Worm (Caenorhabditis elegans) whole organism, L4 larva: Measurements from ENCODE around the gene srh-38.

ENCODE experiments used
- F26F4.8 ChIP-seq: fragments of 200-800 bp; sonication (Bioruptor generic); conservative IDR thresholded peaks from 2 replicates; pipeline ENCODE4 v1.3.6; 2022; ENCODE audit warnings: missing genetic modification characterization, missing compliant biosample characterization
- F44E2.7 ChIP-seq: fragments of 200-800 bp; sonication (Bioruptor generic); IDR thresholded peaks from 2 replicates; pipeline ENCODE4 v2.1.2; 2022; ENCODE audit warnings: missing genetic modification characterization, missing compliant biosample characterization
- F49E8.2 ChIP-seq: sonication (generic microtip); optimal IDR thresholded peaks from 2 replicates; lab custom pipeline; 2016; ENCODE audit warnings: missing compliant biosample characterization, mild to moderate bottlenecking, missing genetic modification characterization, borderline replicate concordance
- T26A8.4 ChIP-seq: fragments of 200-800 bp; sonication (Bioruptor generic); IDR thresholded peaks from 2 replicates; pipeline ENCODE4 v1.3.6; 2022; ENCODE audit warnings: missing genetic modification characterization, missing compliant biosample characterization
- Y105C5A.15 ChIP-seq: fragments of 200-800 bp; sonication (Bioruptor generic); IDR thresholded peaks from 2 replicates; pipeline ENCODE4 v1.3.6; 2022; ENCODE audit warnings: missing genetic modification characterization, missing compliant biosample characterization
- Y48G9A.11 ChIP-seq: fragments of 200-800 bp; sonication (Bioruptor generic); IDR thresholded peaks from 2 replicates; pipeline ENCODE4 v1.3.6; 2022; ENCODE audit warnings: missing genetic modification reagents, missing genetic modification characterization, missing compliant biosample characterization
- Y5F2A.4 ChIP-seq: fragments of 200-800 bp; sonication (Bioruptor generic); optimal IDR thresholded peaks from 2 replicates; lab custom pipeline; 2018; ENCODE audit warnings: mild to moderate bottlenecking, missing genetic modification characterization, missing compliant biosample characterization
- Y75B8A.6 ChIP-seq: fragments of 200-800 bp; sonication (Bioruptor generic); IDR thresholded peaks from 2 replicates; pipeline ENCODE4 v1.3.6; 2022; ENCODE audit warnings: missing genetic modification reagents, missing genetic modification characterization, missing compliant biosample characterization
- ZK337.2 ChIP-seq: fragments of 200-800 bp; sonication (Bioruptor generic); IDR thresholded peaks from 2 replicates; pipeline ENCODE4 v1.3.6; 2022; ENCODE audit warnings: missing genetic modification reagents, missing genetic modification characterization, missing compliant biosample characterization
- aha-1 ChIP-seq: fragments of 150-350 bp; peaks from one replicate; lab custom pipeline; 2014; ENCODE audit warnings: missing biosample characterization, missing genetic modification characterization
- aly-2 ChIP-seq: sonication (generic microtip); optimal IDR thresholded peaks from 2 replicates; lab custom pipeline; 2018; ENCODE audit warnings: missing biosample characterization, missing genetic modification characterization
- ama-1 ChIP-seq: fragments of 150-350 bp; optimal IDR thresholded peaks from 2 replicates; lab custom pipeline; 2014; ENCODE audit warnings: inconsistent platforms, mixed read lengths
- attf-4 ChIP-seq: sonication (generic microtip); optimal IDR thresholded peaks from 3 replicates; lab custom pipeline; 2017; ENCODE audit warnings: missing biosample characterization, missing genetic modification characterization
- ceh-20 ChIP-seq: fragments of 200-800 bp; sonication (Bioruptor generic); IDR thresholded peaks from 2 replicates; pipeline ENCODE4 v1.3.6; 2022; ENCODE audit warnings: missing genetic modification reagents, missing genetic modification characterization, missing compliant biosample characterization
- ceh-28 ChIP-seq: fragments of 150-350 bp; optimal IDR thresholded peaks from 2 replicates; lab custom pipeline; 2014; ENCODE audit warnings: missing biosample characterization, missing genetic modification reagents, missing genetic modification characterization
- ceh-32 ChIP-seq: sonication (generic microtip); optimal IDR thresholded peaks from 2 replicates; lab custom pipeline; 2016; ENCODE audit warnings: mild to moderate bottlenecking, missing genetic modification characterization, missing compliant biosample characterization; ENCODE audit not compliant: poor library complexity
- ceh-44 ChIP-seq: fragments of 200-800 bp; sonication (Bioruptor generic); IDR thresholded peaks from 2 replicates; pipeline ENCODE4 v1.3.6; 2022; ENCODE audit warnings: missing genetic modification reagents, missing genetic modification characterization, missing compliant biosample characterization
- ceh-82 ChIP-seq: sonication (generic microtip); optimal IDR thresholded peaks from 2 replicates; lab custom pipeline; 2017; ENCODE audit warnings: missing biosample characterization, missing genetic modification characterization
- ces-1 ChIP-seq: fragments of 150-350 bp; sonication (generic microtip); optimal IDR thresholded peaks from 4 replicates; lab custom pipeline; 2014; ENCODE audit warnings: missing biosample characterization, missing genetic modification reagents, missing genetic modification characterization
- daf-12 ChIP-seq: fragments of 150-350 bp; optimal IDR thresholded peaks from 2 replicates; lab custom pipeline; 2014; ENCODE audit warnings: missing biosample characterization, missing genetic modification reagents, missing genetic modification characterization
- daf-16 ChIP-seq, 3 experiments: sonication (generic microtip); optimal IDR thresholded peaks; 2 replicates each; lab custom pipeline; 2016 to 2017; ENCODE audit warnings: missing genetic modification characterization in 3 of 3, missing genetic modification reagents in 3 of 3, mild to moderate bottlenecking in 2 of 3, missing compliant biosample characterization in 2 of 3, missing biosample characterization in 1 of 3, moderate library complexity in 1 of 3
- dmd-6 ChIP-seq: fragments of 200-800 bp; sonication (Bioruptor generic); IDR thresholded peaks from 2 replicates; pipeline ENCODE4 v1.3.6; 2022; ENCODE audit warnings: missing genetic modification reagents, missing genetic modification characterization, missing compliant biosample characterization
- dmd-9 ChIP-seq: fragments of 200-800 bp; sonication (Bioruptor generic); IDR thresholded peaks from 2 replicates; pipeline ENCODE4 v1.3.6; 2022; ENCODE audit warnings: missing genetic modification reagents, missing genetic modification characterization, missing compliant biosample characterization
- dpl-1 ChIP-seq: fragments of 150-350 bp; optimal IDR thresholded peaks from 2 replicates; lab custom pipeline; 2014; ENCODE audit warnings: missing biosample characterization, missing genetic modification reagents, missing genetic modification characterization
- duxl-1 ChIP-seq: sonication (generic microtip); optimal IDR thresholded peaks from 2 replicates; lab custom pipeline; 2016; ENCODE audit warnings: mild to moderate bottlenecking, missing genetic modification characterization, moderate library complexity, missing compliant biosample characterization; ENCODE audit not compliant: poor library complexity
- dve-1 ChIP-seq: sonication (generic microtip); optimal IDR thresholded peaks from 2 replicates; lab custom pipeline; 2017; ENCODE audit warnings: antibody characterized with exemption, mild to moderate bottlenecking, missing genetic modification characterization, missing compliant biosample characterization; ENCODE audit not compliant: insufficient read depth
- egl-27 ChIP-seq: sonication (generic microtip); optimal IDR thresholded peaks from 3 replicates; lab custom pipeline; 2017; ENCODE audit warnings: missing biosample characterization, missing genetic modification reagents, missing genetic modification characterization
- fos-1 ChIP-seq: fragments of 150-350 bp; optimal IDR thresholded peaks from 2 replicates; lab custom pipeline; 2014; ENCODE audit warnings: missing biosample characterization, missing genetic modification characterization
- gei-8 ChIP-seq: fragments of 200-800 bp; sonication (Bioruptor generic); optimal IDR thresholded peaks from 2 replicates; lab custom pipeline; 2018; ENCODE audit warnings: mild to moderate bottlenecking, missing genetic modification characterization, missing compliant biosample characterization
- hif-1 ChIP-seq, 2 experiments: sonication (generic microtip); optimal IDR thresholded peaks; 2 replicates each; lab custom pipeline; 2016 to 2017; ENCODE audit warnings: missing compliant biosample characterization in 2 of 2, missing genetic modification characterization in 2 of 2, missing genetic modification reagents in 2 of 2, missing genotype in 2 of 2, mild to moderate bottlenecking in 1 of 2
- lin-13 ChIP-seq: fragments of 150-350 bp; optimal IDR thresholded peaks from 2 replicates; lab custom pipeline; 2014; ENCODE audit warnings: missing biosample characterization, missing genetic modification reagents, missing genetic modification characterization
- lin-38 ChIP-seq: fragments of 200-800 bp; sonication (Bioruptor generic); IDR thresholded peaks from 2 replicates; pipeline ENCODE4 v1.3.6; 2022; ENCODE audit warnings: missing genetic modification reagents, missing genetic modification characterization, missing compliant biosample characterization
- lin-39 ChIP-seq: fragments of 150-350 bp; optimal IDR thresholded peaks from 2 replicates; lab custom pipeline; 2014; ENCODE audit warnings: missing biosample characterization, missing genetic modification reagents, missing genetic modification characterization
- lsy-2 ChIP-seq, 2 experiments: fragments of 150-350 bp in 1 of 2; sonication (generic microtip) in 1 of 2; optimal IDR thresholded peaks; 2 replicates each; lab custom pipeline; 2014 to 2017; ENCODE audit warnings: missing biosample characterization in 2 of 2, missing genetic modification characterization in 2 of 2
- madf-5 ChIP-seq, 2 experiments: fragments of 200-800 bp; sonication (Bioruptor generic); IDR thresholded peaks; 2 replicates each; pipeline ENCODE4 v1.3.6; 2022; ENCODE audit warnings: missing compliant biosample characterization in 2 of 2, missing genetic modification characterization in 2 of 2
- nhr-10 ChIP-seq: fragments of 150-350 bp; optimal IDR thresholded peaks from 2 replicates; lab custom pipeline; 2014; ENCODE audit warnings: missing biosample characterization, missing genetic modification characterization
- nhr-102 ChIP-seq: sonication (generic microtip); optimal IDR thresholded peaks from 2 replicates; lab custom pipeline; 2016; ENCODE audit warnings: mild to moderate bottlenecking, missing genetic modification characterization, moderate library complexity, missing compliant biosample characterization
- nhr-28 ChIP-seq: fragments of 150-350 bp; optimal IDR thresholded peaks from 2 replicates; lab custom pipeline; 2014; ENCODE audit warnings: missing biosample characterization, missing genetic modification characterization
- nhr-41 ChIP-seq: fragments of 200-800 bp; sonication (Bioruptor generic); IDR thresholded peaks from 2 replicates; pipeline ENCODE4 v1.3.6; 2022; ENCODE audit warnings: missing genetic modification reagents, missing genetic modification characterization, missing compliant biosample characterization
- nhr-42 ChIP-seq: fragments of 200-800 bp; sonication (Bioruptor generic); IDR thresholded peaks from 2 replicates; pipeline ENCODE4 v1.3.6; 2022; ENCODE audit warnings: missing genetic modification characterization, missing compliant biosample characterization
- pqm-1 ChIP-seq: sonication (generic microtip); optimal IDR thresholded peaks from 2 replicates; lab custom pipeline; 2017; ENCODE audit warnings: missing biosample characterization, missing genetic modification characterization
- sdz-12 ChIP-seq: fragments of 200-800 bp; sonication (Bioruptor generic); optimal IDR thresholded peaks from 2 replicates; lab custom pipeline; 2018; ENCODE audit warnings: mild to moderate bottlenecking, missing genetic modification characterization, missing compliant biosample characterization
- set-16 ChIP-seq: fragments of 200-800 bp; sonication (Bioruptor generic); IDR thresholded peaks from 2 replicates; pipeline ENCODE4 v1.3.6; 2022; ENCODE audit warnings: missing genetic modification reagents, missing genetic modification characterization, missing compliant biosample characterization
- skn-1 ChIP-seq: fragments of 150-350 bp; optimal IDR thresholded peaks from 2 replicates; lab custom pipeline; 2014; ENCODE audit warnings: missing biosample characterization, missing genetic modification characterization
- snpc-1.2 ChIP-seq: fragments of 200-800 bp; sonication (Bioruptor generic); IDR thresholded peaks from 2 replicates; pipeline ENCODE4 v1.3.6; 2022; ENCODE audit warnings: missing genetic modification reagents, missing genetic modification characterization, missing compliant biosample characterization
- snpc-4 ChIP-seq: fragments of 150-350 bp; optimal IDR thresholded peaks from 2 replicates; lab custom pipeline; 2014; ENCODE audit warnings: missing biosample characterization, missing genetic modification characterization
- spr-1 ChIP-seq: sonication (generic microtip); optimal IDR thresholded peaks from 2 replicates; lab custom pipeline; 2016; ENCODE audit warnings: mild to moderate bottlenecking, missing genetic modification characterization, missing compliant biosample characterization
- tag-97 ChIP-seq: fragments of 200-800 bp; sonication (Bioruptor generic); IDR thresholded peaks from 2 replicates; pipeline ENCODE4 v1.3.6; 2022; ENCODE audit warnings: missing genetic modification characterization, missing compliant biosample characterization
- tra-1 ChIP-seq: fragments of 200-800 bp; sonication (Bioruptor generic); IDR thresholded peaks from 2 replicates; pipeline ENCODE4 v1.3.6; 2022; ENCODE audit warnings: missing genetic modification reagents, missing genetic modification characterization, missing compliant biosample characterization
- unc-62 ChIP-seq, 3 experiments: fragments of 150-350 bp in 1 of 3; sonication (generic microtip); optimal IDR thresholded peaks in 2 of 3; peaks in 1 of 3; 1 replicate in 1 of 3; 2 replicates in 2 of 3; lab custom pipeline; 2014 to 2017; ENCODE audit warnings: missing biosample characterization in 3 of 3, missing genetic modification characterization in 3 of 3, missing genetic modification reagents in 3 of 3, missing genotype in 1 of 3
- zag-1 ChIP-seq: fragments of 150-350 bp; optimal IDR thresholded peaks from 2 replicates; lab custom pipeline; 2014; ENCODE audit warnings: missing biosample characterization, missing genetic modification characterization
- ztf-11 ChIP-seq: fragments of 150-350 bp; optimal IDR thresholded peaks from 2 replicates; lab custom pipeline; 2014; ENCODE audit warnings: missing biosample characterization, missing genetic modification characterization

The srh-38 gene

DNA sequence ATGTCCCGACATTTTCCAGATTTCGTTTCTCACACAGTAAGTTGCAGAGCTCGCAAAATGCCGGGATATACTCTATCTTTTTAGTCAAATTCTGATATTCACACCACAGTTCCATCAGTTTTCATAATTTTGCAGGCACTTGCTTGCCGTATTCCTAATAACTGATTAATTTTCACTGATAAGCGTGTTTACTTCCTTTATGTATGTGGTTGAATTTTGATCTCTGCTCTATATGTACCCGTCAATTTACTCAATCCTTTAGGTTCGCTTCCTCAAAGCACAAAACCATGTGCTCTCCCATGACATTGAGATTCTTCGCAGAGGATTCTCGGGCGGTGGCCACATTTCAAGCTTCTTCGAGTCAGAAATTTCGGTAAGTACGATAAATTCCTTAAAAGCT lies 40.9 kb downstream of the srh-38 start:
- TF ChIP-seq attf-4 (tag; lab: Kevin White, UChicago) (no peak), unc-62 (GFP tag; optimal IDR thresholded peaks at IDR 0.05 in 1 of 2; lab: Kevin White, UChicago) (no peak), unc-62 (tag; optimal IDR thresholded peaks at IDR 0.05; lab: Kevin White, UChicago) (no peak), T26A8.4 (GFP tag; lab: Robert Waterston, UW) (no peak), nhr-102 (no peak), Y105C5A.15 (GFP tag; lab: Robert Waterston, UW) (no peak), snpc-1.2 (GFP tag; lab: Robert Waterston, UW) (no peak), nhr-28 (tag; lab: Kevin White, UChicago) (peak; percentile 61), daf-12 (tag; lab: Kevin White, UChicago) (no peak), ceh-44 (GFP tag; lab: Robert Waterston, UW) (no peak), ces-1 (GFP tag; lab: Kevin White, UChicago) (no peak), dpl-1 (GFP tag; lab: Kevin White, UChicago) (no peak), lin-39 (tag; lab: Kevin White, UChicago) (no peak), zag-1 (tag; lab: Kevin White, UChicago) (no peak), ceh-82 (tag; lab: Kevin White, UChicago) (no peak), Y5F2A.4 (GFP tag; lab: Kevin White, UChicago) (no peak), dmd-6 (GFP tag; lab: Robert Waterston, UW) (peak; percentile 81), daf-16 (GFP tag; optimal IDR thresholded peaks at IDR 0.05; lab: Kevin White, UChicago) (no peak), daf-16 (tag; optimal IDR thresholded peaks at IDR 0.05; lab: Kevin White, UChicago) (peak; percentile 55), tag-97 (GFP tag; lab: Robert Waterston, UW) (no peak), sdz-12 (GFP tag; lab: Kevin White, UChicago) (no peak), gei-8 (no peak), skn-1 (tag; lab: Kevin White, UChicago) (no peak), nhr-41 (GFP tag; lab: Robert Waterston, UW) (no peak), aha-1 (tag; lab: Kevin White, UChicago) (peak; percentile 70), nhr-10 (tag; lab: Kevin White, UChicago) (no peak), dmd-9 (GFP tag; lab: Robert Waterston, UW) (no peak), duxl-1 (tag; lab: Kevin White, UChicago) (no peak), egl-27 (no peak), spr-1 (tag; lab: Kevin White, UChicago) (no peak), nhr-42 (GFP tag; lab: Robert Waterston, UW) (no peak), lin-38 (GFP tag; lab: Robert Waterston, UW) (no peak), snpc-4 (tag; lab: Kevin White, UChicago) (no peak), set-16 (GFP tag; lab: Robert Waterston, UW) (no peak), F26F4.8 (no peak), ztf-11 (tag; lab: Kevin White, UChicago) (no peak), ceh-20 (GFP tag; lab: Robert Waterston, UW) (0 out of 2 replicates have a peak, but pooled peaks have one; percentile 12), Y48G9A.11 (GFP tag; lab: Robert Waterston, UW) (no peak), F49E8.2 (no peak), F44E2.7 (GFP tag; lab: Robert Waterston, UW) (no peak), ZK337.2 (GFP tag; lab: Robert Waterston, UW) (no peak), ceh-32 (tag; lab: Kevin White, UChicago) (no peak), dve-1 (tag; lab: Kevin White, UChicago) (peak; percentile 47), tra-1 (GFP tag; lab: Robert Waterston, UW) (no peak), aly-2 (tag; lab: Kevin White, UChicago) (no peak), Y75B8A.6 (GFP tag; lab: Robert Waterston, UW) (no peak), ceh-28 (tag; lab: Kevin White, UChicago) (no peak), ama-1 (lab: Kevin White, UChicago) (no peak), pqm-1 (peak; percentile 11), lin-13 (GFP tag; lab: Kevin White, UChicago) (no peak), lsy-2 (tag; optimal IDR thresholded peaks at IDR 0.05; lab: Kevin White, UChicago) (no peak), fos-1 (tag; lab: Kevin White, UChicago) (no peak), madf-5 (GFP tag; IDR thresholded peaks at IDR 0.05; lab: Robert Waterston, UW) (no peak), hif-1 (tag; optimal IDR thresholded peaks at IDR 0.05; lab: Kevin White, UChicago) (no peak)
